Fruit fly (Drosophila melanogaster) whole organism, prepupa: ENCODE results near the gene CG13392.

Experiments
- CG6808 ChIP-seq: fragments of 200-800 bp; sonication (Bioruptor generic); optimal IDR thresholded peaks from 3 replicates; lab custom pipeline; 2017; ENCODE audit warnings: missing biosample characterization, missing genetic modification characterization, mild to moderate bottlenecking, moderate library complexity, missing genetic modification reagents
- CG6854 ChIP-seq: fragments of 200-800 bp; sonication (Bioruptor generic); optimal IDR thresholded peaks from 2 replicates; lab custom pipeline; 2017; ENCODE audit warnings: missing biosample characterization, mild to moderate bottlenecking, missing genetic modification characterization
- Hr38 ChIP-seq: sonication (Bioruptor generic); optimal IDR thresholded peaks from 2 replicates; lab custom pipeline; 2016; ENCODE audit warnings: missing biosample characterization, missing genetic modification characterization
- Sox15 ChIP-seq: fragments of 200-800 bp; sonication (Bioruptor generic); optimal IDR thresholded peaks from 3 replicates; lab custom pipeline; 2016; ENCODE audit warnings: missing biosample characterization, missing genetic modification characterization
- cyc ChIP-seq: fragments of 200-800 bp; sonication (Bioruptor generic); optimal IDR thresholded peaks from 3 replicates; lab custom pipeline; 2016; ENCODE audit warnings: missing biosample characterization, missing genetic modification characterization
- eg ChIP-seq: fragments of 200-800 bp; sonication (Bioruptor generic); IDR thresholded peaks from 3 replicates; pipeline ENCODE4 v1.3.6; 2022; ENCODE audit warnings: missing biosample characterization, missing genetic modification characterization

DNA sequence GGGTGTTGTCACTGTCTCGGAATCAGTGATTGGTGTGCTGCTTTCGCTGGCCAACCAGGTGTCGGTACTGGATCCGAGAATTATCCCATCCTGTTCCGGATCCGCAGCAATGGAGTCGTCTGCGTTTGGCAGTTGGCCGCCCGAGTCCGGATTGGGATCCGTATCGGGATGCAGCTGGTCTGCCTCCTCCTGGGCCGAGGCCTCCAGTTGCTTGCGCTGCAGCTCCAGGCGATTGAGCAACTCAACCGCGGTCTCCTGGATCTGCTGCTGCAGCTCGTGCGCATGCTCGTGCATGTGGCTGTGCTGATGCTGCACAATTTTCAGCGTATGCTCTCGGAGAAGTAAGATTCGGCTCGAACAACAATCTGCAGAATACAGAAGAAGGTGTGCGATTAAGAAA, 49.5 kb upstream of the CG13392 start:
- no peak for TF ChIP-seq Sox15 (GFP tag; lab: Kevin White, UChicago)
- no peak for TF ChIP-seq CG6808
- no peak for TF ChIP-seq eg (GFP tag; lab: Robert Waterston, UW)
- TF ChIP-seq cyc: no peak
- no peak for TF ChIP-seq CG6854 (GFP tag; lab: Kevin White, UChicago)
- TF ChIP-seq Hr38: no peak
